Worm (Caenorhabditis elegans) whole organism, young adult: ENCODE results near the gene C11D2.3.

Experiments used
- B0035.1 ChIP-seq: sonication (generic microtip); optimal IDR thresholded peaks from 2 replicates; lab custom pipeline; 2016; ENCODE audit warnings: missing genetic modification characterization, mild to moderate bottlenecking, missing compliant biosample characterization, missing genotype, missing genetic modification reagents
- D2030.7 ChIP-seq: fragments of 200-800 bp; sonication (Bioruptor generic); IDR thresholded peaks from 2 replicates; pipeline ENCODE4 v1.3.6; 2022; ENCODE audit warnings: missing genetic modification reagents, missing genetic modification characterization, missing compliant biosample characterization
- F23B12.7 ChIP-seq: sonication (generic microtip); optimal IDR thresholded peaks from 2 replicates; lab custom pipeline; 2017; ENCODE audit warnings: missing genetic modification characterization, mild to moderate bottlenecking, missing compliant biosample characterization, antibody characterized with exemption, moderate library complexity; ENCODE audit not compliant: insufficient read depth
- F39B2.1 ChIP-seq: fragments of 200-800 bp; sonication (Bioruptor generic); IDR thresholded peaks from 2 replicates; pipeline ENCODE4 v1.3.6; 2022; ENCODE audit warnings: missing genetic modification reagents, missing genetic modification characterization, missing compliant biosample characterization
- F55B11.4 ChIP-seq: sonication (generic microtip); optimal IDR thresholded peaks from 2 replicates; lab custom pipeline; 2016; ENCODE audit warnings: missing compliant biosample characterization, missing genetic modification characterization, borderline replicate concordance; ENCODE audit not compliant: insufficient read depth
- F57C9.4 ChIP-seq: sonication (generic microtip); optimal IDR thresholded peaks from 2 replicates; lab custom pipeline; 2017; ENCODE audit warnings: mild to moderate bottlenecking, missing genetic modification characterization, missing compliant biosample characterization
- K11D2.4 ChIP-seq: fragments of 200-800 bp; sonication (Bioruptor generic); IDR thresholded peaks from 2 replicates; pipeline ENCODE4 v1.3.6; 2022; ENCODE audit warnings: missing genetic modification reagents, missing genetic modification characterization, missing compliant biosample characterization
- K12H6.12 ChIP-seq: fragments of 200-800 bp; sonication (Bioruptor generic); optimal IDR thresholded peaks from 2 replicates; lab custom pipeline; 2018; ENCODE audit warnings: mild to moderate bottlenecking, missing genetic modification characterization, missing compliant biosample characterization
- Y53G8AR.9 ChIP-seq: fragments of 200-800 bp; sonication (Bioruptor generic); conservative IDR thresholded peaks from 2 replicates; pipeline ENCODE4 v1.3.6; 2022; ENCODE audit warnings: missing genetic modification reagents, missing genetic modification characterization, missing compliant biosample characterization
- Y56A3A.18 ChIP-seq: fragments of 200-800 bp; sonication (Bioruptor generic); IDR thresholded peaks from 2 replicates; pipeline ENCODE4 v1.3.6; 2022; ENCODE audit warnings: missing genetic modification reagents, missing genetic modification characterization, missing compliant biosample characterization
- Y79H2A.3 ChIP-seq: fragments of 200-800 bp; sonication (Bioruptor generic); conservative IDR thresholded peaks from 2 replicates; pipeline ENCODE4 v1.3.6; 2022; ENCODE audit warnings: missing genetic modification reagents, missing genetic modification characterization, missing compliant biosample characterization
- aptf-3 ChIP-seq: fragments of 200-800 bp; sonication (Bioruptor generic); IDR thresholded peaks from 2 replicates; pipeline ENCODE4 v1.3.6; 2022; ENCODE audit warnings: missing genetic modification characterization, missing compliant biosample characterization
- attf-3 ChIP-seq: fragments of 200-800 bp; sonication (Bioruptor generic); conservative IDR thresholded peaks from 2 replicates; pipeline ENCODE4 v1.3.6; 2022; ENCODE audit warnings: missing genetic modification reagents, missing genetic modification characterization, missing compliant biosample characterization
- ccch-3 ChIP-seq: fragments of 200-800 bp; sonication (Bioruptor generic); optimal IDR thresholded peaks from 2 replicates; lab custom pipeline; 2018; ENCODE audit warnings: mild to moderate bottlenecking, missing genetic modification characterization, missing compliant biosample characterization
- ceh-58 ChIP-seq: fragments of 200-800 bp; sonication (Bioruptor generic); IDR thresholded peaks from 2 replicates; pipeline ENCODE4 v1.3.6; 2022; ENCODE audit warnings: missing genetic modification characterization, missing compliant biosample characterization
- ceh-79 ChIP-seq: sonication (generic microtip); optimal IDR thresholded peaks from 2 replicates; lab custom pipeline; 2017; ENCODE audit warnings: mild to moderate bottlenecking, missing genetic modification characterization, missing compliant biosample characterization
- hmg-1.2 ChIP-seq: fragments of 200-800 bp; sonication (Bioruptor generic); IDR thresholded peaks from 2 replicates; pipeline ENCODE4 v1.3.6; 2022; ENCODE audit warnings: missing genetic modification reagents, missing genetic modification characterization, missing compliant biosample characterization
- hrde-1 ChIP-seq: sonication (generic microtip); optimal IDR thresholded peaks from 2 replicates; lab custom pipeline; 2016; ENCODE audit warnings: missing genetic modification characterization, mild to moderate bottlenecking, missing compliant biosample characterization, moderate library complexity, missing genotype, missing genetic modification reagents, borderline replicate concordance
- hsf-1 ChIP-seq: fragments of 200-800 bp; sonication (Bioruptor generic); IDR thresholded peaks from 2 replicates; pipeline ENCODE4 v1.3.6; 2022; ENCODE audit warnings: missing genetic modification reagents, missing genetic modification characterization, missing compliant biosample characterization
- let-526 ChIP-seq: fragments of 200-800 bp; sonication (Bioruptor generic); IDR thresholded peaks from 2 replicates; pipeline ENCODE4 v1.3.6; 2022; ENCODE audit warnings: missing genetic modification reagents, missing genetic modification characterization, missing compliant biosample characterization
- let-607 ChIP-seq, 2 experiments: fragments of 200-800 bp in 1 of 2; sonication (Bioruptor generic) in 1 of 2; sonication (generic microtip) in 1 of 2; optimal IDR thresholded peaks; 2 replicates each; lab custom pipeline; 2016 to 2018; ENCODE audit warnings: mild to moderate bottlenecking in 2 of 2, missing compliant biosample characterization in 2 of 2, missing genetic modification characterization in 2 of 2, moderate library complexity in 2 of 2, missing genotype in 1 of 2
- lin-35 ChIP-seq, 3 experiments: fragments of 150-350 bp in 2 of 3; sonication (generic microtip) in 1 of 3; optimal IDR thresholded peaks; 2 replicates each; lab custom pipeline; 2014 to 2018; ENCODE audit warnings: missing biosample characterization in 3 of 3, missing genetic modification characterization in 3 of 3, missing genetic modification reagents in 3 of 3
- lin-40 ChIP-seq: sonication (generic microtip); optimal IDR thresholded peaks from 2 replicates; lab custom pipeline; 2016; ENCODE audit warnings: missing genetic modification characterization, mild to moderate bottlenecking, missing compliant biosample characterization, missing genotype, missing genetic modification reagents
- lir-1 ChIP-seq: fragments of 200-800 bp; sonication (Bioruptor generic); conservative IDR thresholded peaks from 2 replicates; pipeline ENCODE4 v1.3.6; 2022; ENCODE audit warnings: missing genetic modification reagents, missing genetic modification characterization, missing compliant biosample characterization
- mxl-1 ChIP-seq: sonication (generic microtip); optimal IDR thresholded peaks from 2 replicates; lab custom pipeline; 2016; ENCODE audit warnings: missing genetic modification characterization, missing compliant biosample characterization
- nhr-120 ChIP-seq: fragments of 200-800 bp; sonication (Bioruptor generic); IDR thresholded peaks from 2 replicates; pipeline ENCODE4 v1.3.6; 2022; ENCODE audit warnings: missing genetic modification characterization, missing compliant biosample characterization
- nhr-90 ChIP-seq: sonication (generic microtip); optimal IDR thresholded peaks from 2 replicates; lab custom pipeline; 2016; ENCODE audit warnings: missing genotype, mild to moderate bottlenecking, missing genetic modification characterization, missing compliant biosample characterization
- pbrm-1 ChIP-seq: fragments of 200-800 bp; sonication (Bioruptor generic); IDR thresholded peaks from 2 replicates; pipeline ENCODE4 v1.3.6; 2022; ENCODE audit warnings: missing genetic modification reagents, missing genetic modification characterization, missing compliant biosample characterization
- rec-8 ChIP-seq, 2 experiments: sonication (generic microtip); optimal IDR thresholded peaks; 2 replicates each; lab custom pipeline; 2016; ENCODE audit warnings: mild to moderate bottlenecking in 2 of 2, missing genetic modification characterization in 2 of 2, missing genetic modification reagents in 2 of 2, missing genotype in 2 of 2, missing biosample characterization in 1 of 2, missing compliant biosample characterization in 1 of 2, moderate library complexity in 1 of 2
- sea-2 ChIP-seq: fragments of 200-800 bp; sonication (Bioruptor generic); IDR thresholded peaks from 2 replicates; pipeline ENCODE4 v1.3.6; 2022; ENCODE audit warnings: missing genetic modification characterization, missing compliant biosample characterization
- snpc-3.4 ChIP-seq: sonication (generic microtip); optimal IDR thresholded peaks from 2 replicates; lab custom pipeline; 2017; ENCODE audit warnings: missing genetic modification characterization, mild to moderate bottlenecking, missing compliant biosample characterization, antibody characterized with exemption, moderate library complexity, missing genotype, missing genetic modification reagents
- sptf-2 ChIP-seq: fragments of 200-800 bp; sonication (Bioruptor generic); optimal IDR thresholded peaks from 2 replicates; lab custom pipeline; 2018; ENCODE audit warnings: mild to moderate bottlenecking, missing genetic modification characterization, missing compliant biosample characterization
- unc-130 ChIP-seq: sonication (generic microtip); optimal IDR thresholded peaks from 2 replicates; lab custom pipeline; 2016; ENCODE audit warnings: missing genetic modification reagents, missing genetic modification characterization, missing compliant biosample characterization
- unc-62 ChIP-seq: fragments of 150-350 bp; optimal IDR thresholded peaks from 2 replicates; lab custom pipeline; 2014; ENCODE audit warnings: missing biosample characterization, missing genetic modification reagents, missing genetic modification characterization
- ztf-22 ChIP-seq: fragments of 200-800 bp; sonication (Bioruptor generic); optimal IDR thresholded peaks from 2 replicates; lab custom pipeline; 2018; ENCODE audit warnings: mild to moderate bottlenecking, missing genetic modification characterization, moderate library complexity, missing compliant biosample characterization
- ztf-25 ChIP-seq: fragments of 200-800 bp; sonication (Bioruptor generic); IDR thresholded peaks from 2 replicates; pipeline ENCODE4 v1.3.6; 2022; ENCODE audit warnings: missing genetic modification reagents, missing genetic modification characterization, missing compliant biosample characterization
- ztf-3 ChIP-seq: fragments of 200-800 bp; sonication (Bioruptor generic); optimal IDR thresholded peaks from 2 replicates; lab custom pipeline; 2018; ENCODE audit warnings: mild to moderate bottlenecking, missing genetic modification characterization, missing compliant biosample characterization
- ztf-6 ChIP-seq: fragments of 200-800 bp; sonication (Bioruptor generic); IDR thresholded peaks from 2 replicates; pipeline ENCODE4 v1.3.6; 2022; ENCODE audit warnings: missing genetic modification reagents, missing genetic modification characterization, missing compliant biosample characterization

C11D2.3 gene

ce11 chrIV:6172959-6173358 is 21.3 kb downstream of the C11D2.3 start:
- TF ChIP-seq let-526 (GFP tag; lab: Robert Waterston, UW) (no peak), nhr-120 (GFP tag; lab: Robert Waterston, UW) (no peak), ztf-22 (GFP tag; lab: Kevin White, UChicago) (no peak), D2030.7 (GFP tag; lab: Robert Waterston, UW) (no peak), F39B2.1 (GFP tag; lab: Robert Waterston, UW) (no peak), sptf-2 (no peak), unc-62 (GFP tag; lab: Kevin White, UChicago) (no peak), K12H6.12 (tag; lab: Kevin White, UChicago) (no peak), nhr-90 (tag; lab: Kevin White, UChicago) (no peak), lin-35 (GFP tag; optimal IDR thresholded peaks at IDR 0.05; lab: Kevin White, UChicago) (no peak), pbrm-1 (GFP tag; lab: Robert Waterston, UW) (no peak), K11D2.4 (GFP tag; lab: Robert Waterston, UW) (no peak), F55B11.4 (tag; lab: Kevin White, UChicago) (no peak), F57C9.4 (tag; lab: Kevin White, UChicago) (no peak), mxl-1 (no peak)

ce11 chrIV:6177383-6177782 is 25.8 kb downstream of the C11D2.3 start:
- TF ChIP-seq snpc-3.4 (tag; lab: Kevin White, UChicago) = no peak

- TF ChIP-seq F39B2.1 (GFP tag; lab: Robert Waterston, UW) (no peak), hmg-1.2 (GFP tag; lab: Robert Waterston, UW) (no peak), ceh-58 (GFP tag; lab: Robert Waterston, UW) (no peak)
- TF ChIP-seq, all 124 proteins: peak for 0
These were observed 32.1 kb downstream of the C11D2.3 start, which contains the start of gene unc-77 for ce11 chrIV:6183757-6184156. Gene unc-77, minus strand, starts transcription at chrIV:6183857.

ce11 chrIV:6185578-6185977 is 34.0 kb downstream of the C11D2.3 start, which contains the start of gene asp-9:
Gene asp-9, plus strand, starts transcription at chrIV:6185889.
- no peak for TF ChIP-seq ceh-79
- no peak for TF ChIP-seq lin-35 (GFP tag; optimal IDR thresholded peaks at IDR 0.05; lab: Kevin White, UChicago)
- no peak for TF ChIP-seq nhr-120 (GFP tag; lab: Robert Waterston, UW)
- no peak for TF ChIP-seq Y53G8AR.9 (GFP tag; lab: Robert Waterston, UW)
- no peak for TF ChIP-seq B0035.1 (tag; lab: Kevin White, UChicago)
- no peak for TF ChIP-seq ztf-6 (GFP tag; lab: Robert Waterston, UW)
- no peak for TF ChIP-seq attf-3 (GFP tag; lab: Robert Waterston, UW)
- TF ChIP-seq Y79H2A.3 = no peak
- TF ChIP-seq hrde-1 (tag; lab: Kevin White, UChicago) = no peak
- TF ChIP-seq hsf-1 (GFP tag; lab: Robert Waterston, UW) = no peak
- no peak for TF ChIP-seq ccch-3 (GFP tag; lab: Kevin White, UChicago)
- TF ChIP-seq aptf-3 (GFP tag; lab: Robert Waterston, UW) = no peak
- no peak for TF ChIP-seq hmg-1.2 (GFP tag; lab: Robert Waterston, UW)
- no peak for TF ChIP-seq K11D2.4 (GFP tag; lab: Robert Waterston, UW)
- no peak for TF ChIP-seq unc-130 (GFP tag; lab: Kevin White, UChicago)

- TF ChIP-seq mxl-1 (no peak), sea-2 (GFP tag; lab: Robert Waterston, UW) (no peak), Y56A3A.18 (GFP tag; lab: Robert Waterston, UW) (no peak), hrde-1 (tag; lab: Kevin White, UChicago) (no peak), lir-1 (GFP tag; lab: Robert Waterston, UW) (no peak), let-607 (tag; optimal IDR thresholded peaks at IDR 0.05; lab: Kevin White, UChicago) (no peak), ztf-25 (GFP tag; lab: Robert Waterston, UW) (no peak), rec-8 (tag; optimal IDR thresholded peaks at IDR 0.05; lab: Kevin White, UChicago) (no peak), F23B12.7 (tag; lab: Kevin White, UChicago) (no peak), ccch-3 (GFP tag; lab: Kevin White, UChicago) (no peak), lin-40 (tag; lab: Kevin White, UChicago) (no peak), ztf-3 (GFP tag; lab: Kevin White, UChicago) (no peak)
These were observed 35.5 kb downstream of the C11D2.3 start for ce11 chrIV:6187160-6187559.
